Worm (Caenorhabditis elegans) whole organism, L3 larva: Measurements from ENCODE around the gene F22B3.10.

ENCODE experiments used
- elt-3 ChIP-seq, 3 experiments: fragments of 150-350 bp in 1 of 3; sonication (generic microtip) in 2 of 3; optimal IDR thresholded peaks; 2 replicates in 2 of 3; 4 replicates in 1 of 3; lab custom pipeline; 2014 to 2017; ENCODE audit warnings: missing biosample characterization in 3 of 3, missing genetic modification characterization in 3 of 3
- lsy-12 ChIP-seq: sonication (generic microtip); optimal IDR thresholded peaks from 2 replicates; lab custom pipeline; 2016; ENCODE audit warnings: mild to moderate bottlenecking, missing genetic modification characterization, missing compliant biosample characterization
- nhr-77 ChIP-seq: fragments of 150-350 bp; optimal IDR thresholded peaks from 2 replicates; lab custom pipeline; 2014; ENCODE audit warnings: missing biosample characterization, missing genetic modification characterization
- tbx-2 ChIP-seq: sonication (generic microtip); optimal IDR thresholded peaks from 2 replicates; lab custom pipeline; 2016; ENCODE audit warnings: mild to moderate bottlenecking, missing genetic modification characterization, missing compliant biosample characterization

- TF ChIP-seq tbx-2 (tag; lab: Kevin White, UChicago), result no peak
- TF ChIP-seq lsy-12 (tag; lab: Kevin White, UChicago), result no peak
- TF ChIP-seq elt-3 (tag; optimal IDR thresholded peaks at IDR 0.05; lab: Kevin White, UChicago), result no peak
- TF ChIP-seq nhr-77 (tag; lab: Kevin White, UChicago), result no peak
Observed at ce11 chrIV:11424830-11425229, 10.0 kb upstream of the F22B3.10 start, which contains the start of gene F22B3.8.
